Worm (Caenorhabditis elegans): ENCODE data around the gene cni-1.

The cni-1 gene

ce11 chrV:13179986-13180591 lies at the start of gene cni-1:
Gene cni-1 (plus strand): TSS chrV:13180330.
- no peak for TF ChIP-seq skn-1 (tag; optimal IDR thresholded peaks at IDR 0.05)

ce11 chrV:13130439-13130840 lies 49.7 kb upstream of the cni-1 start:
- TF ChIP-seq ceh-28 (tag; optimal IDR thresholded peaks at IDR 0.05) (no peak), skn-1 (tag; optimal IDR thresholded peaks at IDR 0.05) (peak; percentile 5), ztf-11 (tag; optimal IDR thresholded peaks at IDR 0.05) (no peak), tbx-2 (tag; optimal IDR thresholded peaks at IDR 0.05) (peak; percentile 24), nhr-77 (tag; optimal IDR thresholded peaks at IDR 0.05) (no peak), ceh-82 (tag; optimal IDR thresholded peaks at IDR 0.05) (no peak), ama-1 (optimal IDR thresholded peaks at IDR 0.05) (peak; percentile 69), zag-1 (tag; optimal IDR thresholded peaks at IDR 0.05) (no peak), nhr-43 (tag; optimal IDR thresholded peaks at IDR 0.05; ENCODE audit: poor library complexity, severe bottlenecking) (no peak), mdl-1 (tag; optimal IDR thresholded peaks at IDR 0.05) (no peak), sea-2 (GFP tag; optimal IDR thresholded peaks at IDR 0.05) (no peak), elt-1 (tag; optimal IDR thresholded peaks at IDR 0.05) (no peak), lin-39 (tag; optimal IDR thresholded peaks at IDR 0.05) (peak; percentile 94), fos-1 (tag; optimal IDR thresholded peaks at IDR 0.05) (no peak), ceh-9 (tag; optimal IDR thresholded peaks at IDR 0.05) (no peak), egl-27 (tag; optimal IDR thresholded peaks at IDR 0.05) (peak; percentile 60), nfya-1 (tag; optimal IDR thresholded peaks at IDR 0.05; ENCODE audit: insufficient read depth) (peak; percentile 78), ztf-4 (tag; optimal IDR thresholded peaks at IDR 0.05) (no peak), unc-39 (tag; optimal IDR thresholded peaks at IDR 0.05) (no peak), lsy-12 (tag; optimal IDR thresholded peaks at IDR 0.05) (peak; percentile 47), mml-1 (tag; optimal IDR thresholded peaks at IDR 0.05) (no peak), eor-1 (tag; optimal IDR thresholded peaks at IDR 0.05) (no peak), ZK546.5 (tag; optimal IDR thresholded peaks at IDR 0.05) (no peak), nhr-23 (tag; optimal IDR thresholded peaks at IDR 0.05) (no peak), nhr-237 (tag; optimal IDR thresholded peaks at IDR 0.05) (no peak), elt-2 (tag; optimal IDR thresholded peaks at IDR 0.05) (peak; percentile 95), jun-1 (tag; optimal IDR thresholded peaks at IDR 0.05) (peak; percentile 75), pqm-1 (tag; optimal IDR thresholded peaks at IDR 0.05) (peak; percentile 85), daf-12 (tag; optimal IDR thresholded peaks at IDR 0.05) (no peak), R02D3.7 (tag; optimal IDR thresholded peaks at IDR 0.05) (no peak), nhr-67 (tag; optimal IDR thresholded peaks at IDR 0.05) (no peak), elt-3 (tag; optimal IDR thresholded peaks at IDR 0.05) (no peak), lin-15B (tag; optimal IDR thresholded peaks at IDR 0.05) (peak; percentile 32), snpc-4 (tag; optimal IDR thresholded peaks at IDR 0.05) (peak; percentile 29), fkh-10 (GFP tag; optimal IDR thresholded peaks at IDR 0.05) (peak; percentile 37), nhr-12 (tag; optimal IDR thresholded peaks at IDR 0.05) (no peak), egl-5 (tag; optimal IDR thresholded peaks at IDR 0.05) (peak; percentile 7), nhr-25 (tag; optimal IDR thresholded peaks at IDR 0.05) (no peak), pha-4 (tag; optimal IDR thresholded peaks at IDR 0.05) (peak; percentile 60), nhr-28 (tag; optimal IDR thresholded peaks at IDR 0.05) (no peak), fkh-2 (tag; optimal IDR thresholded peaks at IDR 0.05) (no peak), ceh-16 (tag; optimal IDR thresholded peaks at IDR 0.05) (no peak), nhr-76 (tag; optimal IDR thresholded peaks at IDR 0.05) (no peak), unc-62 (GFP tag; optimal IDR thresholded peaks at IDR 0.05) (no peak), hmg-11 (tag; optimal IDR thresholded peaks at IDR 0.05) (peak; percentile 61), aly-2 (tag; optimal IDR thresholded peaks at IDR 0.05) (no peak), nhr-11 (tag; optimal IDR thresholded peaks at IDR 0.05) (no peak)
